Fruit fly (Drosophila melanogaster): ENCODE results near the gene Hex-A.

Gene Hex-A

dm6 chrX:9584104-9584947 lies 1.1 kb upstream of the Hex-A start (continued):
- TF ChIP-seq CG4282 (GFP tag; optimal IDR thresholded peaks at IDR 0.05) (no peak), cwo (GFP tag; optimal IDR thresholded peaks at IDR 0.05) (peak; percentile 27), gem (tag; optimal IDR thresholded peaks at IDR 0.05) (peak; percentile 51), slp2 (GFP tag; optimal IDR thresholded peaks at IDR 0.05) (no peak), CG9727 (GFP tag; optimal IDR thresholded peaks at IDR 0.05) (no peak), CG32772 (GFP tag; IDR thresholded peaks at IDR 0.05) (0 out of 2 replicates have a peak, but pooled peaks have one; percentile 36), pho (GFP tag; optimal IDR thresholded peaks at IDR 0.05) (no peak), CG12769 (tag; optimal IDR thresholded peaks at IDR 0.05) (peak; percentile 89), CG30431 (GFP tag; optimal IDR thresholded peaks at IDR 0.05) (peak; percentile 14), lola (GFP tag; optimal IDR thresholded peaks at IDR 0.05) (peak in 1 of 3 experiments; percentile 8), bcd (GFP tag; optimal IDR thresholded peaks at IDR 0.05) (peak; percentile 48), Meics (GFP tag; optimal IDR thresholded peaks at IDR 0.05) (peak; percentile 23), al (GFP tag; IDR thresholded peaks at IDR 0.05) (0 out of 2 replicates have a peak, but pooled peaks have one; percentile 11), CG10274 (GFP tag; optimal IDR thresholded peaks at IDR 0.05) (peak; percentile 73), seq (GFP tag; IDR thresholded peaks at IDR 0.05) (0 out of 2 replicates have a peak, but pooled peaks have one; percentile 13), CG6765 (GFP tag; optimal IDR thresholded peaks at IDR 0.05) (no peak), chm (GFP tag; IDR thresholded peaks at IDR 0.05) (peak; percentile 48), maf-S (GFP tag; optimal IDR thresholded peaks at IDR 0.05) (peak; percentile 24), CG9932 (GFP tag; IDR thresholded peaks at IDR 0.05) (peak; percentile 43; the same call in 1 of the 2 replicates), so (GFP tag; IDR thresholded peaks at IDR 0.05) (no peak; the same call in 2 of the 3 replicates), ro (GFP tag; IDR thresholded peaks at IDR 0.05) (no peak), Adf1 (GFP tag; IDR thresholded peaks at IDR 0.05) (peak; percentile 95), tgo (GFP tag; IDR thresholded peaks at IDR 0.05) (peak; percentile 13; the same call in 1 of the 3 replicates), CG15514 (GFP tag; optimal IDR thresholded peaks at IDR 0.05) (peak; percentile 1), CG8281 (tag; optimal IDR thresholded peaks at IDR 0.05) (no peak), CG12071 (GFP tag; optimal IDR thresholded peaks at IDR 0.05) (peak; percentile 2), ERR (GFP tag; optimal IDR thresholded peaks at IDR 0.05) (peak; percentile 93), gro (GFP tag; optimal IDR thresholded peaks at IDR 0.05) (peak; percentile 50), D19B (GFP tag; optimal IDR thresholded peaks at IDR 0.05) (peak; percentile 40), sd (tag; optimal IDR thresholded peaks at IDR 0.05) (peak; percentile 91), Trl (optimal IDR thresholded peaks at IDR 0.05) (peak; percentile 69 to 91), Trl (GFP tag; optimal IDR thresholded peaks at IDR 0.05) (no peak), her (GFP tag; optimal IDR thresholded peaks at IDR 0.05) (no peak), pros (GFP tag; optimal IDR thresholded peaks at IDR 0.05) (peak; percentile 59), Drgx (GFP tag; IDR thresholded peaks at IDR 0.05) (peak; percentile 51), stc (GFP tag; IDR thresholded peaks at IDR 0.05) (no peak), abd-A (tag; optimal IDR thresholded peaks at IDR 0.05) (peak; percentile 91), CG3407 (GFP tag; optimal IDR thresholded peaks at IDR 0.05) (no peak), schlank (tag; optimal IDR thresholded peaks at IDR 0.05) (peak; percentile 1), CG2678 (tag; optimal IDR thresholded peaks at IDR 0.05) (peak; percentile 37), CG32767 (GFP tag; IDR thresholded peaks at IDR 0.05) (peak; percentile 46; the same call in 1 of the 2 replicates), NK7.1 (GFP tag; optimal IDR thresholded peaks at IDR 0.05) (no peak), CG3847 (GFP tag; IDR thresholded peaks at IDR 0.05) (0 out of 2 replicates have a peak, but pooled peaks have one; percentile 42), CG10543 (GFP tag; optimal IDR thresholded peaks at IDR 0.05) (peak; percentile 82), CG11093 (GFP tag; IDR thresholded peaks at IDR 0.05) (peak; percentile 21; the same call in 1 of the 3 replicates), Hr3 (GFP tag; optimal IDR thresholded peaks at IDR 0.05) (peak; percentile 9), dmrt99B (tag; optimal IDR thresholded peaks at IDR 0.05) (no peak), slou (GFP tag; optimal IDR thresholded peaks at IDR 0.05) (peak; percentile 22), CG6654 (GFP tag; optimal IDR thresholded peaks at IDR 0.05) (peak; percentile 6)

Measured in whole organism, embryonic.